Worm (Caenorhabditis elegans) whole organism, L1 larva: Measurements from ENCODE around the gene Y46E12A.5.

Source experiments
- Y116A8C.19 ChIP-seq: sonication (generic microtip); optimal IDR thresholded peaks from 2 replicates; lab custom pipeline; 2016; ENCODE audit warnings: missing compliant biosample characterization, missing genetic modification characterization, borderline replicate concordance
- ceh-8 ChIP-seq: fragments of 200-800 bp; sonication (Bioruptor generic); optimal IDR thresholded peaks from 2 replicates; lab custom pipeline; 2018; ENCODE audit warnings: mild to moderate bottlenecking, missing genetic modification characterization, moderate library complexity, missing compliant biosample characterization
- dsc-1 ChIP-seq: sonication (generic microtip); optimal IDR thresholded peaks from 2 replicates; lab custom pipeline; 2016; ENCODE audit warnings: mild to moderate bottlenecking, missing genetic modification characterization, missing compliant biosample characterization
- elt-3 ChIP-seq, 6 experiments: fragments of 150-350 bp in 1 of 6; sonication (generic microtip); optimal IDR thresholded peaks; 2 replicates each; lab custom pipeline; 2017 to 2018; ENCODE audit warnings: missing biosample characterization in 6 of 6, missing genetic modification characterization in 6 of 6, inconsistent platforms in 1 of 6
- lin-39 ChIP-seq: fragments of 150-350 bp; optimal IDR thresholded peaks from 2 replicates; lab custom pipeline; 2014; ENCODE audit warnings: missing biosample characterization, missing genetic modification reagents, missing genetic modification characterization
- nhr-77 ChIP-seq: fragments of 150-350 bp; optimal IDR thresholded peaks from 2 replicates; lab custom pipeline; 2014; ENCODE audit warnings: missing biosample characterization, missing genetic modification characterization
- snpc-4 ChIP-seq: fragments of 150-350 bp; optimal IDR thresholded peaks from 2 replicates; lab custom pipeline; 2014; ENCODE audit warnings: missing biosample characterization, missing genetic modification characterization
- unc-62 ChIP-seq: fragments of 150-350 bp; optimal IDR thresholded peaks from 2 replicates; lab custom pipeline; 2014; ENCODE audit warnings: missing biosample characterization, missing genetic modification reagents, missing genetic modification characterization
- xbp-1 ChIP-seq: sonication (generic microtip); optimal IDR thresholded peaks from 2 replicates; lab custom pipeline; 2016; ENCODE audit warnings: missing genetic modification characterization, missing compliant biosample characterization
- ztf-11 ChIP-seq, 2 experiments: sonication (generic microtip); optimal IDR thresholded peaks; 2 replicates each; lab custom pipeline; 2016 to 2017; ENCODE audit warnings: missing genetic modification characterization in 2 of 2, missing biosample characterization in 1 of 2, missing compliant biosample characterization in 1 of 2

- TF ChIP-seq ceh-8 (GFP tag; lab: Kevin White, UChicago) (no peak), nhr-77 (tag; lab: Kevin White, UChicago) (no peak), Y116A8C.19 (tag; lab: Kevin White, UChicago) (no peak), xbp-1 (tag; lab: Kevin White, UChicago) (no peak), elt-3 (tag; optimal IDR thresholded peaks at IDR 0.05; lab: Kevin White, UChicago) (no peak), lin-39 (no peak), unc-62 (GFP tag; lab: Kevin White, UChicago) (no peak), dsc-1 (tag; lab: Kevin White, UChicago) (no peak), snpc-4 (tag; lab: Kevin White, UChicago) (no peak), ztf-11 (tag; optimal IDR thresholded peaks at IDR 0.05; lab: Kevin White, UChicago) (no peak)
Observed at ce11 chrIII:1804477-1804876, 46.4 kb upstream of the Y46E12A.5 start.
